Worm (Caenorhabditis elegans): ENCODE results near the gene C41H7.9.

DNA sequence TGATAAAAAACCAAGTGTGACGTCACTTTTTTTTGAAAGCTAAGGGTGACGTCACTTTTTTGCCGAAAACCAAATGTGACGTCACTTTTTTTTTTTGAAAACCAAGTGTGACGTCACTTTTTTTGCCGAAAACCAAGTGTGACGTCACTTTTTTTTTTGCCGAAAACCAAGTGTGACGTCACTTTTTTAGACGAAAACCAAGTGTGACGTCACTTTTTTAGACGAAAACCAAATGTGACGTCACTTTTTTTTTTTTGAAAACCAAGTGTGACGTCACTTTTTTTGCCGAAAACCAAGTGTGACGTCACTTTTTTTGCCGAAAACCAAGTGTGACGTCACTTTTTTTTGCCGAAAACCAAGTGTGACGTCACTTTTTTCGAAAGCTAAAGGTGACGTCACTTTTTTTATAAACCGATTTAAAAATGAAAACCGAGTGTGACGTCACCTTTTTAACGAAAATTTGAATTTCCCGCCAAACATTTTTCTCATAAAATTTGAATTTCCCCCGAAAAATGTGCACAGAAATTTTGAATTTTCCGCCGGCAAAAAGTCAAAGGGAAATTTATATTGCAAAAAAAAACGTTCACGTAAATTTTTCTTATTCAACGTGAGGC, 14.1 kb downstream of the C41H7.9 start:
- TF ChIP-seq lin-13 (GFP tag; optimal IDR thresholded peaks at IDR 0.05) (no peak), nhr-12 (tag; optimal IDR thresholded peaks at IDR 0.05) (no peak), mdl-1 (tag; optimal IDR thresholded peaks at IDR 0.05) (no peak), sox-4 (tag; optimal IDR thresholded peaks at IDR 0.05) (no peak), ceh-82 (tag; optimal IDR thresholded peaks at IDR 0.05) (no peak), zag-1 (tag; optimal IDR thresholded peaks at IDR 0.05) (no peak), jun-1 (tag; optimal IDR thresholded peaks at IDR 0.05) (no peak), nhr-28 (tag; optimal IDR thresholded peaks at IDR 0.05) (no peak), lin-15B (tag; optimal IDR thresholded peaks at IDR 0.05) (no peak)
